Worm (Caenorhabditis elegans) whole organism, midembryonic: ENCODE results near the gene Y32F6A.5.

Experiments used
- cog-1 ChIP-seq: sonication (generic microtip); optimal IDR thresholded peaks from 2 replicates; lab custom pipeline; 2016; ENCODE audit warnings: missing genetic modification characterization, missing compliant biosample characterization
- flt-1 ChIP-seq: fragments of 200-800 bp; sonication (Bioruptor generic); IDR thresholded peaks from 2 replicates; pipeline ENCODE4 v1.3.6; 2022; ENCODE audit warnings: missing genetic modification characterization, missing compliant biosample characterization

- TF ChIP-seq flt-1 (GFP tag; lab: Robert Waterston, UW) (no peak), cog-1 (tag; lab: Kevin White, UChicago) (no peak)
Measured at ce11 chrV:10478097-10478828, 24.9 kb upstream of the Y32F6A.5 start, which contains the start of the genes crp-1 and Y32F6B.9.
